Worm (Caenorhabditis elegans) whole organism, L2 larva: ENCODE results near the gene C54H2.4.
A peak's percentile ranks its signal among the peaks of the same experiment; 100 is the strongest.

Source experiments
- C34F6.9 ChIP-seq: fragments of 150-350 bp; optimal IDR thresholded peaks from 2 replicates; lab custom pipeline; 2014; ENCODE audit warnings: missing biosample characterization, missing genetic modification characterization
- F13H6.1 ChIP-seq: sonication (generic microtip); optimal IDR thresholded peaks from 2 replicates; lab custom pipeline; 2016; ENCODE audit warnings: missing genetic modification characterization, missing compliant biosample characterization
- R02D3.7 ChIP-seq: fragments of 150-350 bp; optimal IDR thresholded peaks from 2 replicates; lab custom pipeline; 2014; ENCODE audit warnings: missing biosample characterization, missing genetic modification characterization
- Y55F3AM.14 ChIP-seq: fragments of 200-800 bp; sonication (Bioruptor generic); optimal IDR thresholded peaks from 2 replicates; lab custom pipeline; 2018; ENCODE audit warnings: mild to moderate bottlenecking, missing genetic modification characterization, missing compliant biosample characterization
- ZK546.5 ChIP-seq: sonication (generic microtip); optimal IDR thresholded peaks from 2 replicates; lab custom pipeline; 2017; ENCODE audit warnings: missing biosample characterization, missing genetic modification characterization
- alr-1 ChIP-seq: fragments of 150-350 bp; optimal IDR thresholded peaks from 2 replicates; lab custom pipeline; 2014; ENCODE audit warnings: missing biosample characterization, missing genetic modification characterization
- aly-2 ChIP-seq: fragments of 150-350 bp; optimal IDR thresholded peaks from 2 replicates; lab custom pipeline; 2014; ENCODE audit warnings: missing biosample characterization, missing genetic modification characterization
- ama-1 ChIP-seq: fragments of 150-350 bp; optimal IDR thresholded peaks from 2 replicates; lab custom pipeline; 2018; ENCODE audit warnings: inconsistent platforms
- blmp-1 ChIP-seq: sonication (generic microtip); optimal IDR thresholded peaks from 2 replicates; lab custom pipeline; 2017; ENCODE audit warnings: missing genetic modification characterization, mild to moderate bottlenecking, missing compliant biosample characterization, antibody characterized with exemption, moderate library complexity; ENCODE audit not compliant: insufficient read depth
- ceh-16 ChIP-seq: fragments of 150-350 bp; optimal IDR thresholded peaks from 2 replicates; lab custom pipeline; 2014; ENCODE audit warnings: missing biosample characterization, missing genetic modification characterization
- ceh-82 ChIP-seq: fragments of 150-350 bp; optimal IDR thresholded peaks from 2 replicates; lab custom pipeline; 2014; ENCODE audit warnings: missing biosample characterization, missing genetic modification characterization
- crh-2 ChIP-seq: sonication (generic microtip); optimal IDR thresholded peaks from 2 replicates; lab custom pipeline; 2017; ENCODE audit warnings: missing biosample characterization, missing genetic modification characterization
- dmd-4 ChIP-seq: sonication (generic microtip); optimal IDR thresholded peaks from 2 replicates; lab custom pipeline; 2017; ENCODE audit warnings: missing biosample characterization, missing genetic modification characterization
- egl-27 ChIP-seq: sonication (generic microtip); optimal IDR thresholded peaks from 3 replicates; lab custom pipeline; 2017; ENCODE audit warnings: missing biosample characterization, missing genetic modification reagents, missing genetic modification characterization
- elt-3 ChIP-seq: sonication (generic microtip); optimal IDR thresholded peaks from 2 replicates; lab custom pipeline; 2017; ENCODE audit warnings: missing biosample characterization, missing genetic modification characterization
- fos-1 ChIP-seq: fragments of 150-350 bp; optimal IDR thresholded peaks from 2 replicates; lab custom pipeline; 2014; ENCODE audit warnings: missing biosample characterization, missing genetic modification characterization
- gmeb-1 ChIP-seq: fragments of 150-350 bp; optimal IDR thresholded peaks from 2 replicates; lab custom pipeline; 2014; ENCODE audit warnings: missing biosample characterization, missing genetic modification characterization
- lin-11 ChIP-seq: fragments of 150-350 bp; sonication (generic microtip); optimal IDR thresholded peaks from 2 replicates; lab custom pipeline; 2014; ENCODE audit warnings: missing biosample characterization, missing genetic modification characterization, inconsistent platforms, mixed read lengths
- lin-13 ChIP-seq: fragments of 150-350 bp; optimal IDR thresholded peaks from 2 replicates; lab custom pipeline; 2014; ENCODE audit warnings: missing biosample characterization, missing genetic modification reagents, missing genetic modification characterization
- lin-39 ChIP-seq: fragments of 150-350 bp; optimal IDR thresholded peaks from 2 replicates; lab custom pipeline; 2014; ENCODE audit warnings: missing biosample characterization, missing genetic modification reagents, missing genetic modification characterization
- lsy-2 ChIP-seq, 2 experiments: fragments of 150-350 bp in 1 of 2; sonication (generic microtip) in 1 of 2; optimal IDR thresholded peaks; 2 replicates each; lab custom pipeline; 2014 to 2017; ENCODE audit warnings: missing biosample characterization in 2 of 2, missing genetic modification characterization in 2 of 2
- mab-5 ChIP-seq: fragments of 150-350 bp; optimal IDR thresholded peaks from 2 replicates; lab custom pipeline; 2014; ENCODE audit warnings: missing biosample characterization, missing genetic modification characterization
- mbf-1 ChIP-seq: sonication (generic microtip); optimal IDR thresholded peaks from 2 replicates; lab custom pipeline; 2017; ENCODE audit warnings: missing biosample characterization, missing genetic modification characterization
- nhr-10 ChIP-seq: sonication (generic microtip); optimal IDR thresholded peaks from 2 replicates; lab custom pipeline; 2017; ENCODE audit warnings: missing biosample characterization, missing genetic modification characterization
- nhr-11 ChIP-seq: fragments of 150-350 bp; optimal IDR thresholded peaks from 2 replicates; lab custom pipeline; 2014; ENCODE audit warnings: missing biosample characterization, missing genetic modification characterization
- nhr-21 ChIP-seq: fragments of 150-350 bp; optimal IDR thresholded peaks from 2 replicates; lab custom pipeline; 2014; ENCODE audit warnings: missing biosample characterization, missing genetic modification characterization
- nhr-23 ChIP-seq: fragments of 150-350 bp; optimal IDR thresholded peaks from 2 replicates; lab custom pipeline; 2014; ENCODE audit warnings: missing biosample characterization, missing genetic modification reagents, missing genetic modification characterization
- nhr-237 ChIP-seq: fragments of 150-350 bp; optimal IDR thresholded peaks from 2 replicates; lab custom pipeline; 2014; ENCODE audit warnings: missing biosample characterization, missing genetic modification characterization
- nhr-25 ChIP-seq: fragments of 150-350 bp; sonication (generic microtip); optimal IDR thresholded peaks from 3 replicates; lab custom pipeline; 2014; ENCODE audit warnings: missing biosample characterization, missing genetic modification characterization
- nhr-6 ChIP-seq: fragments of 150-350 bp; optimal IDR thresholded peaks from 2 replicates; lab custom pipeline; 2014; ENCODE audit warnings: missing biosample characterization, missing genetic modification characterization
- nhr-77 ChIP-seq: fragments of 150-350 bp; optimal IDR thresholded peaks from 2 replicates; lab custom pipeline; 2014; ENCODE audit warnings: missing biosample characterization, missing genetic modification characterization
- peb-1 ChIP-seq: fragments of 150-350 bp; optimal IDR thresholded peaks from 2 replicates; lab custom pipeline; 2014; ENCODE audit warnings: missing biosample characterization, missing genetic modification characterization
- sem-4 ChIP-seq: fragments of 150-350 bp; optimal IDR thresholded peaks from 2 replicates; lab custom pipeline; 2014; ENCODE audit warnings: missing biosample characterization, missing genetic modification reagents, missing genetic modification characterization
- sma-3 ChIP-seq: sonication (generic microtip); optimal IDR thresholded peaks from 2 replicates; lab custom pipeline; 2016; ENCODE audit warnings: missing genetic modification reagents, missing genetic modification characterization, missing compliant biosample characterization
- sma-9 ChIP-seq, 2 experiments: fragments of 150-350 bp in 1 of 2; sonication (generic microtip) in 1 of 2; optimal IDR thresholded peaks; 2 replicates each; lab custom pipeline; 2014 to 2016; ENCODE audit warnings: missing genetic modification characterization in 2 of 2, mild to moderate bottlenecking in 1 of 2, missing biosample characterization in 1 of 2, missing compliant biosample characterization in 1 of 2, missing genetic modification reagents in 1 of 2, moderate library complexity in 1 of 2
- snpc-4 ChIP-seq: fragments of 150-350 bp; optimal IDR thresholded peaks from 2 replicates; lab custom pipeline; 2014; ENCODE audit warnings: missing biosample characterization, missing genetic modification characterization
- unc-62 ChIP-seq: fragments of 150-350 bp; optimal IDR thresholded peaks from 2 replicates; lab custom pipeline; 2014; ENCODE audit warnings: missing biosample characterization, missing genetic modification reagents, missing genetic modification characterization
- zag-1 ChIP-seq: fragments of 150-350 bp; optimal IDR thresholded peaks from 2 replicates; lab custom pipeline; 2014; ENCODE audit warnings: missing biosample characterization, missing genetic modification characterization
- ztf-1 ChIP-seq: fragments of 200-800 bp; sonication (Bioruptor generic); conservative IDR thresholded peaks from 2 replicates; pipeline ENCODE4 v1.3.6; 2022; ENCODE audit warnings: missing genetic modification characterization, missing compliant biosample characterization
- ztf-11 ChIP-seq: sonication (generic microtip); optimal IDR thresholded peaks from 2 replicates; lab custom pipeline; 2017; ENCODE audit warnings: missing biosample characterization, missing genetic modification characterization

Gene C54H2.4

DNA sequence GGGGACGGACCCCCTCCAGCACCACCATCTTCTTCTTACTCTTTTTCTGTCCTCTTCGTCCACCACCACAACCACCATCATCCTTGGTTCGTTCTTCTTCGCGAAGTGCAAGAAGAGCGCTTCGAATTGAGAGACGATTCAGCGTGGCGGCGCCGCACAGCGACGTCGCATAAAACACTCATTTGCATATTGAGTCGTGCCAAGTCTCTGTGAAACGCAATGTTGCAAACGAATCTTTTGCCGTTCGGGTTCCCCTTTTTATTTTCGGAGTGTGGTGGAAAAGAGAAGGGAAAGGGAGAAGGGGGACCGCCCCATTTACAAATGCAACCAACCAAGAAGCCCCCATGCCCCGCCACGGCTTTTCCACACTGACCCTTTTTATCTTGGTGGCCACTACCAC lies 45.8 kb upstream of the C54H2.4 start (continued):
- peak; percentile 64 for TF ChIP-seq mab-5 (tag; lab: Kevin White, UChicago)
- TF ChIP-seq nhr-6 (tag; lab: Kevin White, UChicago), result no peak
- no peak for TF ChIP-seq ZK546.5 (tag; lab: Kevin White, UChicago)
- TF ChIP-seq ceh-82 (tag; lab: Kevin White, UChicago), result no peak
- no peak for TF ChIP-seq nhr-21
- TF ChIP-seq mbf-1, result no peak
- TF ChIP-seq nhr-77 (tag; lab: Kevin White, UChicago), result no peak
- no peak for TF ChIP-seq elt-3 (tag; lab: Kevin White, UChicago)
- no peak for TF ChIP-seq alr-1
- peak; percentile 32 for TF ChIP-seq Y55F3AM.14
- no peak for TF ChIP-seq lin-11
- no peak for TF ChIP-seq nhr-11 (tag; lab: Kevin White, UChicago)
- TF ChIP-seq ztf-11, result no peak
- no peak for TF ChIP-seq nhr-237 (tag; lab: Kevin White, UChicago)
- no peak for TF ChIP-seq nhr-25 (tag; lab: Kevin White, UChicago)
- no peak for TF ChIP-seq ceh-16 (tag; lab: Kevin White, UChicago)
- TF ChIP-seq blmp-1 (tag; lab: Kevin White, UChicago), result no peak

ce11 chrX:5815343-5815742 lies 44.8 kb upstream of the C54H2.4 start:
- TF ChIP-seq zag-1 (tag; lab: Kevin White, UChicago) (no peak), lsy-2 (tag; optimal IDR thresholded peaks at IDR 0.05; lab: Kevin White, UChicago) (peak in 1 of 2 experiments; percentile 7), nhr-237 (tag; lab: Kevin White, UChicago) (no peak), fos-1 (tag; lab: Kevin White, UChicago) (no peak), dmd-4 (tag; lab: Kevin White, UChicago) (no peak), ztf-1 (GFP tag; lab: Robert Waterston, UW) (no peak), ztf-11 (no peak), nhr-6 (tag; lab: Kevin White, UChicago) (no peak), peb-1 (tag; lab: Kevin White, UChicago) (no peak), ZK546.5 (tag; lab: Kevin White, UChicago) (no peak), crh-2 (no peak), ceh-82 (tag; lab: Kevin White, UChicago) (no peak), Y55F3AM.14 (no peak), F13H6.1 (peak; percentile 75), sem-4 (peak; percentile 46), sma-9 (GFP tag; optimal IDR thresholded peaks at IDR 0.05; lab: Kevin White, UChicago) (peak; percentile 0), sma-9 (tag; optimal IDR thresholded peaks at IDR 0.05; lab: Kevin White, UChicago) (no peak), mab-5 (tag; lab: Kevin White, UChicago) (peak; percentile 87)
- TF ChIP-seq, all 48 proteins: peak for 5

ce11 chrX:5814342-5814741 lies 43.8 kb upstream of the C54H2.4 start:
- TF ChIP-seq nhr-77 (tag; lab: Kevin White, UChicago) (no peak), gmeb-1 (tag; lab: Kevin White, UChicago) (no peak), crh-2 (no peak), C34F6.9 (tag; lab: Kevin White, UChicago) (no peak), zag-1 (tag; lab: Kevin White, UChicago) (no peak), nhr-25 (tag; lab: Kevin White, UChicago) (peak; percentile 17), unc-62 (GFP tag; lab: Kevin White, UChicago) (no peak), blmp-1 (tag; lab: Kevin White, UChicago) (peak; percentile 24)

DNA sequence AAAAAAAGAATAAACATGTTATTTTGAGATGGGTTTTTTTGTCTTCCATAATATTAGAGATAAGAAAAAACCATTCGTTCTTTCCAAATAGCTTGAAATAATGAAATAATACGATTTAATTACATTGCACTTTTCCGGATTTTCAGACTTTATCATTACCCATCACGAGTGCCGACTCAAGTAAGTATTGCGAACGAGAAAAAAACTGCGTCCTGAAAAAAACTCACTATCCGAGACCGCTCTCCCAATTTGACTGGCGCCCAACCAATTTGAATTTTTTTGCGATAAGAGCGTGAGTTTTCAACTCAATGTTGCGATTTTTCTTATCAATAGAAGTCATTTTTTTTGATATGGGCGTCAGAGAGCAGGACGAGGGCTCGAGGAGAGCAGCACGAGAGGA lies 42.5 kb upstream of the C54H2.4 start:
- TF ChIP-seq F13H6.1, result peak; percentile 37
- peak; percentile 23 for TF ChIP-seq crh-2
- TF ChIP-seq alr-1, result no peak
- TF ChIP-seq gmeb-1 (tag; lab: Kevin White, UChicago), result peak; percentile 2
- TF ChIP-seq nhr-6 (tag; lab: Kevin White, UChicago), result no peak
- peak; percentile 54 for TF ChIP-seq fos-1 (tag; lab: Kevin White, UChicago)
- TF ChIP-seq, all 48 proteins: peak for 4

- TF ChIP-seq lin-11, result peak; percentile 47
- no peak for TF ChIP-seq ama-1 (lab: Kevin White, UChicago)
- no peak for TF ChIP-seq nhr-23 (tag; lab: Kevin White, UChicago)
- peak; percentile 66 for TF ChIP-seq lin-39
- TF ChIP-seq fos-1 (tag; lab: Kevin White, UChicago), result peak; percentile 49
- TF ChIP-seq egl-27 (tag; lab: Kevin White, UChicago), result peak; percentile 76
- TF ChIP-seq R02D3.7, result no peak
- no peak for TF ChIP-seq dmd-4 (tag; lab: Kevin White, UChicago)
- peak; percentile 20 for TF ChIP-seq unc-62 (GFP tag; lab: Kevin White, UChicago)
- peak; percentile 87 for TF ChIP-seq sma-9 (GFP tag; optimal IDR thresholded peaks at IDR 0.05; lab: Kevin White, UChicago)
- no peak for TF ChIP-seq sma-9 (tag; optimal IDR thresholded peaks at IDR 0.05; lab: Kevin White, UChicago)
- TF ChIP-seq ceh-82 (tag; lab: Kevin White, UChicago), result no peak
- no peak for TF ChIP-seq gmeb-1 (tag; lab: Kevin White, UChicago)
- TF ChIP-seq snpc-4 (tag; lab: Kevin White, UChicago), result no peak
- no peak for TF ChIP-seq aly-2
- peak; percentile 98 for TF ChIP-seq Y55F3AM.14
- no peak for TF ChIP-seq elt-3 (tag; lab: Kevin White, UChicago)
- no peak for TF ChIP-seq ceh-16 (tag; lab: Kevin White, UChicago)
- TF ChIP-seq sma-3 (GFP tag; lab: Kevin White, UChicago), result peak; percentile 58
- TF ChIP-seq sem-4, result peak; percentile 91
- TF ChIP-seq nhr-25 (tag; lab: Kevin White, UChicago), result no peak
- TF ChIP-seq blmp-1 (tag; lab: Kevin White, UChicago), result no peak
- peak; percentile 3 for TF ChIP-seq lin-13 (GFP tag; lab: Kevin White, UChicago)
- TF ChIP-seq crh-2, result peak; percentile 68
- no peak for TF ChIP-seq nhr-10
- TF ChIP-seq nhr-21, result peak; percentile 83
- peak in 1 of 2 experiments; percentile 76 for TF ChIP-seq lsy-2 (tag; optimal IDR thresholded peaks at IDR 0.05; lab: Kevin White, UChicago)
- peak; percentile 63 for TF ChIP-seq zag-1 (tag; lab: Kevin White, UChicago)
Measured at ce11 chrX:5811997-5812562, 41.5 kb upstream of the C54H2.4 start.
